Worm (Caenorhabditis elegans) whole organism, mixed stage, embryonic: ENCODE data around the gene unc-104.

Experiments used
- blmp-1 ChIP-seq: fragments of 150-350 bp; optimal IDR thresholded peaks from 2 replicates; lab custom pipeline; 2014; ENCODE audit warnings: missing biosample characterization, missing genetic modification characterization
- cnd-1 ChIP-seq: fragments of 200-800 bp; sonication (Bioruptor generic); optimal IDR thresholded peaks from 2 replicates; lab custom pipeline; 2018; ENCODE audit warnings: mild to moderate bottlenecking, missing genetic modification characterization, missing compliant biosample characterization
- elt-1 ChIP-seq: sonication (generic microtip); optimal IDR thresholded peaks from 2 replicates; lab custom pipeline; 2017; ENCODE audit warnings: missing genetic modification characterization, mild to moderate bottlenecking, missing compliant biosample characterization, antibody characterized with exemption, moderate library complexity, borderline replicate concordance; ENCODE audit not compliant: insufficient read depth
- elt-3 ChIP-seq: fragments of 150-350 bp; optimal IDR thresholded peaks from 2 replicates; lab custom pipeline; 2014; ENCODE audit warnings: missing biosample characterization, missing genetic modification characterization
- lin-13 ChIP-seq: fragments of 150-350 bp; optimal IDR thresholded peaks from 2 replicates; lab custom pipeline; 2014; ENCODE audit warnings: missing biosample characterization, missing genetic modification characterization
- nhr-12 ChIP-seq: fragments of 150-350 bp; optimal IDR thresholded peaks from 2 replicates; lab custom pipeline; 2014; ENCODE audit warnings: missing biosample characterization, missing genetic modification characterization
- nhr-237 ChIP-seq: fragments of 150-350 bp; optimal IDR thresholded peaks from 2 replicates; lab custom pipeline; 2014; ENCODE audit warnings: missing biosample characterization, missing genetic modification characterization
- nhr-28 ChIP-seq: fragments of 150-350 bp; optimal IDR thresholded peaks from 2 replicates; lab custom pipeline; 2014; ENCODE audit warnings: missing biosample characterization, missing genetic modification characterization
- sem-2 ChIP-seq: fragments of 200-800 bp; sonication (Bioruptor generic); optimal IDR thresholded peaks from 2 replicates; lab custom pipeline; 2018; ENCODE audit warnings: mild to moderate bottlenecking, missing genetic modification characterization, missing compliant biosample characterization
- snpc-4 ChIP-seq: fragments of 150-350 bp; optimal IDR thresholded peaks from 2 replicates; lab custom pipeline; 2014; ENCODE audit warnings: missing biosample characterization, missing genetic modification characterization
- ztf-11 ChIP-seq: fragments of 150-350 bp; optimal IDR thresholded peaks from 2 replicates; lab custom pipeline; 2014; ENCODE audit warnings: missing biosample characterization, missing genetic modification characterization

DNA sequence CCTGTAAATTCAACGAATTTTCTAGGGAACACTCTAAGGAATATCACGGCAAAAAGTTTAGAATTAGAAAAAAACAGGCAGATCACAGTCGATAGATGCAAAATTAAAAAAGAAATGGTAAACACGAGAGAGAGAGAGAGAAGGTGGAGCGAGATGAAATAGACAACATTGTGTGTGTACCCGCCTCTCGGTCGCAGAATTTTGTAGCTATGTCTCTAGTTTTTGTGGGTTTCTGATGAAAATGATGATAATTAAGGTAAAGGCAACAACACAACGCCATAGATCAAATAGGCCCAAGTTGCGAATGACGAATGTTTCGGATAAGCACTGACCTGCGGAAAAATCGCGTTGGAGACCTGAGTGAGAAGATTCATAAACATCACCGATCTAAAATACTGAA lies 21.3 kb upstream of the unc-104 start, which contains the start of gene sod-1:
- TF ChIP-seq elt-1 (tag; lab: Kevin White, UChicago) = no peak
- TF ChIP-seq nhr-237 (tag; lab: Kevin White, UChicago) = no peak
- no peak for TF ChIP-seq elt-3 (tag; lab: Kevin White, UChicago)
- no peak for TF ChIP-seq blmp-1 (tag; lab: Kevin White, UChicago)
- TF ChIP-seq snpc-4 (tag; lab: Kevin White, UChicago) = no peak
- TF ChIP-seq sem-2 (GFP tag; lab: Kevin White, UChicago) = no peak
- TF ChIP-seq nhr-28 = no peak
- TF ChIP-seq lin-13 (tag; lab: Kevin White, UChicago) = no peak
- no peak for TF ChIP-seq cnd-1 (tag; lab: Kevin White, UChicago)
- TF ChIP-seq nhr-12 (tag; lab: Kevin White, UChicago) = no peak
- no peak for TF ChIP-seq ztf-11 (tag; lab: Kevin White, UChicago)
